Worm (Caenorhabditis elegans) whole organism, L3 larva: Measurements from ENCODE around the gene ceh-76.

ENCODE experiments used
- daf-12 ChIP-seq: fragments of 150-350 bp; optimal IDR thresholded peaks from 2 replicates; lab custom pipeline; 2014; ENCODE audit warnings: missing biosample characterization, missing genetic modification reagents, missing genetic modification characterization
- nhr-11 ChIP-seq: fragments of 150-350 bp; optimal IDR thresholded peaks from 2 replicates; lab custom pipeline; 2014; ENCODE audit warnings: missing biosample characterization, missing genetic modification characterization

- no peak for TF ChIP-seq nhr-11 (tag; lab: Kevin White, UChicago)
- TF ChIP-seq daf-12 = no peak
Measured at ce11 chrV:7980993-7981595, 13.4 kb downstream of the ceh-76 start, which contains the start of gene F26D11.1.
